Fruit fly (Drosophila melanogaster) whole organism, embryonic: ENCODE results near the gene Rpp30.

ENCODE experiments used
- Bgb ChIP-seq: fragments of 200-800 bp; sonication (Bioruptor generic); IDR thresholded peaks from 2 replicates; pipeline ENCODE4 v1.3.6; 2022; ENCODE audit warnings: missing biosample characterization, missing genetic modification characterization; ENCODE audit not compliant: partially characterized antibody
- CG11504 ChIP-seq: fragments of 200-800 bp; sonication (Bioruptor generic); optimal IDR thresholded peaks from 3 replicates; lab custom pipeline; 2019; ENCODE audit warnings: missing biosample characterization, mild to moderate bottlenecking, missing genetic modification characterization, moderate library complexity
- CG12659 ChIP-seq: fragments of 200-800 bp; sonication (Bioruptor generic); optimal IDR thresholded peaks from 3 replicates; lab custom pipeline; 2017; ENCODE audit warnings: mild to moderate bottlenecking, missing biosample characterization, missing genetic modification reagents, missing genetic modification characterization
- CG14710 ChIP-seq: fragments of 200-800 bp; sonication (Bioruptor generic); optimal IDR thresholded peaks from 3 replicates; lab custom pipeline; 2019; ENCODE audit warnings: missing biosample characterization, mild to moderate bottlenecking, missing genetic modification characterization, moderate library complexity
- CG15514 ChIP-seq: fragments of 200-800 bp; sonication (Bioruptor generic); optimal IDR thresholded peaks from 3 replicates; lab custom pipeline; 2017; ENCODE audit warnings: missing biosample characterization, missing genetic modification characterization, mild to moderate bottlenecking, moderate library complexity, missing genetic modification reagents
- CG15601 ChIP-seq: fragments of 200-800 bp; sonication (Bioruptor generic); optimal IDR thresholded peaks from 3 replicates; lab custom pipeline; 2019; ENCODE audit warnings: missing biosample characterization, mild to moderate bottlenecking, missing genetic modification characterization, moderate library complexity
- CG1603 ChIP-seq: fragments of 200-800 bp; sonication (Bioruptor generic); optimal IDR thresholded peaks from 2 replicates; lab custom pipeline; 2019; ENCODE audit warnings: missing biosample characterization, mild to moderate bottlenecking, missing genetic modification characterization, moderate library complexity
- CG2120 ChIP-seq: fragments of 200-800 bp; sonication (Bioruptor generic); optimal IDR thresholded peaks from 3 replicates; lab custom pipeline; 2016; ENCODE audit warnings: missing biosample characterization, missing genetic modification characterization
- CG32532 ChIP-seq: fragments of 200-800 bp; sonication (Bioruptor generic); IDR thresholded peaks from 2 replicates; pipeline ENCODE4 v1.3.6; 2022; ENCODE audit warnings: missing biosample characterization, missing genetic modification characterization
- CG33213 ChIP-seq: fragments of 200-800 bp; sonication (Bioruptor generic); optimal IDR thresholded peaks from 3 replicates; lab custom pipeline; 2016; ENCODE audit warnings: missing biosample characterization, missing genetic modification characterization
- CG34224 ChIP-seq: fragments of 200-800 bp; sonication (Bioruptor generic); IDR thresholded peaks from 3 replicates; pipeline ENCODE4 v1.3.6; 2022; ENCODE audit warnings: missing biosample characterization, missing genetic modification characterization; ENCODE audit not compliant: partially characterized antibody
- CG3838 ChIP-seq: fragments of 200-800 bp; sonication (Bioruptor generic); optimal IDR thresholded peaks from 3 replicates; lab custom pipeline; 2016; ENCODE audit warnings: missing biosample characterization, missing genetic modification characterization
- CG3847 ChIP-seq: fragments of 200-800 bp; sonication (Bioruptor generic); IDR thresholded peaks from 2 replicates; pipeline ENCODE4 v1.3.6; 2022; ENCODE audit warnings: missing biosample characterization, missing genetic modification characterization
- CG4617 ChIP-seq: fragments of 200-800 bp; sonication (Bioruptor generic); optimal IDR thresholded peaks from 3 replicates; lab custom pipeline; 2016; ENCODE audit warnings: missing biosample characterization, missing genetic modification characterization, borderline replicate concordance
- CG6272 ChIP-seq: fragments of 200-800 bp; sonication (Bioruptor generic); IDR thresholded peaks from 2 replicates; pipeline ENCODE4 v1.3.6; 2022; ENCODE audit warnings: missing biosample characterization, missing genetic modification characterization
- CG8924 ChIP-seq: fragments of 200-800 bp; optimal IDR thresholded peaks from 3 replicates; lab custom pipeline; 2019; ENCODE audit warnings: missing biosample characterization, mild to moderate bottlenecking, missing genetic modification characterization, moderate library complexity
- Dll ChIP-seq: fragments of 200-800 bp; sonication (Bioruptor generic); IDR thresholded peaks from 4 replicates; pipeline ENCODE4 v1.3.6; 2022; ENCODE audit warnings: missing biosample characterization, missing genetic modification characterization; ENCODE audit not compliant: partially characterized antibody
- Dp ChIP-seq: fragments of 200-800 bp; sonication (Bioruptor generic); optimal IDR thresholded peaks from 2 replicates; lab custom pipeline; 2018; ENCODE audit warnings: missing biosample characterization, mild to moderate bottlenecking, missing genetic modification characterization, moderate library complexity
- Ets97D ChIP-seq: fragments of 200-800 bp; sonication (Bioruptor generic); optimal IDR thresholded peaks from 3 replicates; lab custom pipeline; 2016; ENCODE audit warnings: missing biosample characterization, missing genetic modification characterization
- HLH4C ChIP-seq: fragments of 200-800 bp; sonication (Bioruptor generic); IDR thresholded peaks from 3 replicates; pipeline ENCODE4 v1.3.6; 2022; ENCODE audit warnings: missing biosample characterization, missing genetic modification characterization; ENCODE audit not compliant: partially characterized antibody
- HmgD ChIP-seq: fragments of 200-800 bp; sonication (Bioruptor generic); optimal IDR thresholded peaks from 3 replicates; lab custom pipeline; 2016; ENCODE audit warnings: missing biosample characterization, missing genetic modification characterization
- Lhr ChIP-seq: fragments of 200-800 bp; sonication (Bioruptor generic); optimal IDR thresholded peaks from 3 replicates; lab custom pipeline; 2017; ENCODE audit warnings: mild to moderate bottlenecking, missing biosample characterization, missing genetic modification reagents, missing genetic modification characterization
- MBD-R2 ChIP-seq: fragments of 200-800 bp; sonication (Bioruptor generic); IDR thresholded peaks from 2 replicates; pipeline ENCODE4 v1.3.6; 2022; ENCODE audit warnings: missing biosample characterization, missing genetic modification characterization
- MESR4 ChIP-seq: fragments of 200-800 bp; sonication (Bioruptor generic); optimal IDR thresholded peaks from 2 replicates; lab custom pipeline; 2018; ENCODE audit warnings: missing biosample characterization, mild to moderate bottlenecking, missing genetic modification characterization, moderate library complexity
- Max ChIP-seq: fragments of 200-800 bp; sonication (Bioruptor generic); optimal IDR thresholded peaks from 2 replicates; lab custom pipeline; 2016; ENCODE audit warnings: missing biosample characterization, mild to moderate bottlenecking, missing genetic modification characterization
- Myb ChIP-seq: fragments of 200-800 bp; sonication (Bioruptor generic); optimal IDR thresholded peaks from 2 replicates; lab custom pipeline; 2016; ENCODE audit warnings: missing biosample characterization, missing genetic modification characterization
- Opbp ChIP-seq: fragments of 200-800 bp; sonication (Bioruptor generic); IDR thresholded peaks from 3 replicates; pipeline ENCODE4 v1.3.6; 2022; ENCODE audit warnings: missing biosample characterization, missing genetic modification characterization; ENCODE audit not compliant: partially characterized antibody
- Pdp1 ChIP-seq, 2 experiments: fragments of 200-800 bp; sonication (Bioruptor generic); optimal IDR thresholded peaks; 3 replicates each; lab custom pipeline; 2016; ENCODE audit warnings: missing biosample characterization in 2 of 2, missing genetic modification characterization in 2 of 2, mild to moderate bottlenecking in 1 of 2, moderate library complexity in 1 of 2
- Scr ChIP-seq: fragments of 200-800 bp; sonication (Bioruptor generic); IDR thresholded peaks from 2 replicates; pipeline ENCODE4 v1.3.6; 2022; ENCODE audit warnings: missing biosample characterization, missing genetic modification characterization; ENCODE audit not compliant: partially characterized antibody
- Sin3A ChIP-seq: fragments of >200 bp; optimal IDR thresholded peaks from 2 replicates; lab custom pipeline; 2018
- Vsx1 ChIP-seq: fragments of 200-800 bp; sonication (Bioruptor generic); optimal IDR thresholded peaks from 2 replicates; lab custom pipeline; 2017; ENCODE audit warnings: missing biosample characterization, mild to moderate bottlenecking, missing genetic modification characterization, missing genetic modification reagents
- YL-1 ChIP-seq: fragments of 200-800 bp; sonication (Bioruptor generic); optimal IDR thresholded peaks from 3 replicates; lab custom pipeline; 2017; ENCODE audit warnings: missing biosample characterization, mild to moderate bottlenecking, missing genetic modification characterization
- amos ChIP-seq: fragments of 200-800 bp; sonication (Bioruptor generic); IDR thresholded peaks from 2 replicates; pipeline ENCODE4 v1.3.6; 2022; ENCODE audit warnings: missing biosample characterization, missing genetic modification characterization; ENCODE audit not compliant: partially characterized antibody
- bbx ChIP-seq: fragments of 200-800 bp; sonication (Bioruptor generic); IDR thresholded peaks from 2 replicates; pipeline ENCODE4 v1.3.6; 2022; ENCODE audit warnings: missing biosample characterization, missing genetic modification characterization; ENCODE audit not compliant: partially characterized antibody
- dan ChIP-seq: fragments of 200-800 bp; sonication (Bioruptor generic); IDR thresholded peaks from 2 replicates; pipeline ENCODE4 v1.3.6; 2022; ENCODE audit warnings: missing biosample characterization, missing genetic modification characterization
- dm ChIP-seq: fragments of 200-800 bp; sonication (Bioruptor generic); optimal IDR thresholded peaks from 3 replicates; lab custom pipeline; 2016; ENCODE audit warnings: missing biosample characterization, missing genetic modification characterization
- gfzf ChIP-seq: fragments of 200-800 bp; sonication (Bioruptor generic); optimal IDR thresholded peaks from 2 replicates; lab custom pipeline; 2016; ENCODE audit warnings: missing biosample characterization, mild to moderate bottlenecking, missing genetic modification characterization, moderate library complexity
- gro ChIP-seq: fragments of 200-800 bp; sonication (Bioruptor generic); optimal IDR thresholded peaks from 2 replicates; lab custom pipeline; 2016; ENCODE audit warnings: missing biosample characterization, missing genetic modification characterization
- inv ChIP-seq: fragments of 200-800 bp; sonication (Bioruptor generic); IDR thresholded peaks from 2 replicates; pipeline ENCODE4 v1.3.6; 2022; ENCODE audit warnings: missing biosample characterization, missing genetic modification characterization; ENCODE audit not compliant: partially characterized antibody
- prd ChIP-seq, 3 experiments: fragments of >200 bp in 2 of 3; fragments of 200-800 bp in 1 of 3; sonication (Bioruptor generic) in 1 of 3; optimal IDR thresholded peaks in 2 of 3; IDR thresholded peaks in 1 of 3; 2 replicates in 2 of 3; 3 replicates in 1 of 3; pipeline versions ENCODE4 v1.3.6 to Lab custom; 2017 to 2022; ENCODE audit warnings: missing biosample characterization in 1 of 3, missing genetic modification characterization in 1 of 3
- pzg ChIP-seq: fragments of 200-800 bp; sonication (Bioruptor generic); optimal IDR thresholded peaks from 3 replicates; lab custom pipeline; 2018; ENCODE audit warnings: missing biosample characterization, mild to moderate bottlenecking, missing genetic modification characterization, moderate library complexity
- scrt ChIP-seq: fragments of 200-800 bp; sonication (Bioruptor generic); optimal IDR thresholded peaks from 2 replicates; lab custom pipeline; 2018; ENCODE audit warnings: missing biosample characterization, mild to moderate bottlenecking, missing genetic modification characterization, moderate library complexity
- sim ChIP-seq: fragments of 200-800 bp; sonication (Bioruptor generic); IDR thresholded peaks from 2 replicates; pipeline ENCODE4 v1.3.6; 2022; ENCODE audit warnings: missing biosample characterization, missing genetic modification characterization
- sqz ChIP-seq: fragments of 200-800 bp; sonication (Bioruptor generic); optimal IDR thresholded peaks from 3 replicates; lab custom pipeline; 2018; ENCODE audit warnings: missing biosample characterization, mild to moderate bottlenecking, missing genetic modification characterization
- trem ChIP-seq: fragments of 200-800 bp; optimal IDR thresholded peaks from 3 replicates; lab custom pipeline; 2019; ENCODE audit warnings: missing biosample characterization, mild to moderate bottlenecking, missing genetic modification characterization, moderate library complexity
- wek ChIP-seq: fragments of 200-800 bp; sonication (Bioruptor generic); optimal IDR thresholded peaks from 3 replicates; lab custom pipeline; 2018; ENCODE audit warnings: missing biosample characterization, mild to moderate bottlenecking, missing genetic modification characterization, moderate library complexity
- zen2 ChIP-seq: fragments of 200-800 bp; sonication (Bioruptor generic); IDR thresholded peaks from 3 replicates; pipeline ENCODE4 v1.3.6; 2022; ENCODE audit warnings: missing biosample characterization, missing genetic modification characterization; ENCODE audit not compliant: partially characterized antibody

Rpp30 gene

DNA sequence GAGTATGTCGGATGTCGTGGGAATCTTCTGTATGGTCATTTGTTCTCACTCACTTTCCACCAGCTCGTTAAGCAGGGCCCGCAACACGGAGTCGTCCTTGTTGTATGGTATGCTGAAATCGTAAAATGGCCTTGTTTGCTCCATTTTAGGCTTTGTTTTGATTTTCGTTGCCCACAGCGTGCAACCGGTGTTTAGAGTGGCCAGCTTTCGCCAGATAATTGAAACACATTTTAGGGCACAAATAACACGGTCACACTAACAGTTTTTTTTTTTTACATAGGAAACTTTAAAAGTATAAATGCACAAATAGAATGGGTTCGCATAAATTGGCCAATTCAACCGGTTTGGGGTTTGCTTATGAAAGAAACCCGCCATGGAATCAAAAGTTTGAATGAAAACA, at the start of gene Rpp30:
TSS of gene Rpp30 (minus strand) at position 200 of the 400 bp plus-strand sequence.
- no peak for TF ChIP-seq inv (GFP tag; lab: Robert Waterston, UW)
- no peak for TF ChIP-seq dan (GFP tag; lab: Robert Waterston, UW)
- TF ChIP-seq CG3838 = no peak
- peak; percentile 59; the same call in 2 of the 3 replicates for TF ChIP-seq Opbp (GFP tag; lab: Robert Waterston, UW)
- peak; percentile 67 for TF ChIP-seq Ets97D (GFP tag; lab: Kevin White, UChicago)
- TF ChIP-seq CG3847 = peak; percentile 65
- TF ChIP-seq CG34224 = 0 out of 3 replicates have a peak, but pooled peaks have one; percentile 20
- TF ChIP-seq MBD-R2 = peak; percentile 95
- peak; percentile 58 for TF ChIP-seq pzg (GFP tag; lab: Kevin White, UChicago)
- peak; percentile 59 for TF ChIP-seq Dp (GFP tag; lab: Kevin White, UChicago)
- TF ChIP-seq Bgb = peak; percentile 34; the same call in 1 of the 2 replicates
- TF ChIP-seq trem (tag; lab: Kevin White, UChicago) = peak; percentile 10
- TF ChIP-seq Pdp1 (GFP tag; optimal IDR thresholded peaks at IDR 0.05; lab: Kevin White, UChicago) = peak in 1 of 2 experiments; percentile 9
- TF ChIP-seq Sin3A = peak; percentile 43
- TF ChIP-seq HLH4C = 0 out of 3 replicates have a peak, but pooled peaks have one; percentile 28
- peak; percentile 60 for TF ChIP-seq Max (GFP tag; lab: Kevin White, UChicago)
- peak; percentile 40 for TF ChIP-seq CG4617
- peak; percentile 89 for TF ChIP-seq dm (GFP tag; lab: Kevin White, UChicago)
- peak; percentile 36 for TF ChIP-seq CG15514 (GFP tag; lab: Kevin White, UChicago)
- no peak for TF ChIP-seq wek (GFP tag; lab: Kevin White, UChicago)
- peak; percentile 92 for TF ChIP-seq gfzf
- peak; percentile 27; the same call in 1 of the 2 replicates for TF ChIP-seq amos (GFP tag; lab: Robert Waterston, UW)
- peak; percentile 14 for TF ChIP-seq HmgD (GFP tag; lab: Kevin White, UChicago)
- TF ChIP-seq scrt = peak; percentile 95
- no peak for TF ChIP-seq prd (optimal IDR thresholded peaks at IDR 0.05; lab: Kevin White, UChicago)
- no peak for TF ChIP-seq prd (GFP tag; IDR thresholded peaks at IDR 0.05; lab: Robert Waterston, UW)
- TF ChIP-seq Myb (GFP tag; lab: Kevin White, UChicago) = peak; percentile 69
- peak; percentile 10 for TF ChIP-seq CG33213
- TF ChIP-seq MESR4 (GFP tag; lab: Kevin White, UChicago) = peak; percentile 45
- TF ChIP-seq CG32532 (GFP tag; lab: Robert Waterston, UW) = no peak
- TF ChIP-seq sim = no peak
- peak; percentile 49; the same call in 2 of the 4 replicates for TF ChIP-seq Dll
- peak; percentile 43 for TF ChIP-seq gro (GFP tag; lab: Kevin White, UChicago)
- peak; percentile 28 for TF ChIP-seq CG14710 (tag; lab: Kevin White, UChicago)
- TF ChIP-seq CG15601 (tag; lab: Kevin White, UChicago) = peak; percentile 53
- TF ChIP-seq bbx = peak; percentile 14; the same call in 1 of the 2 replicates
- TF ChIP-seq sqz = peak; percentile 97
- TF ChIP-seq CG6272 (GFP tag; lab: Robert Waterston, UW) = no peak
- TF ChIP-seq CG11504 = peak; percentile 22
- TF ChIP-seq CG8924 (tag; lab: Kevin White, UChicago) = no peak
- TF ChIP-seq YL-1 (GFP tag; lab: Kevin White, UChicago) = peak; percentile 80
- no peak for TF ChIP-seq Vsx1
- peak; percentile 22; the same call in 1 of the 2 replicates for TF ChIP-seq Scr (GFP tag; lab: Robert Waterston, UW)
- peak; percentile 61 for TF ChIP-seq Lhr
- peak; percentile 1 for TF ChIP-seq CG1603 (tag; lab: Kevin White, UChicago)
- TF ChIP-seq CG12659 (GFP tag; lab: Kevin White, UChicago) = peak; percentile 56
- 0 out of 3 replicates have a peak, but pooled peaks have one; percentile 3 for TF ChIP-seq zen2 (GFP tag; lab: Robert Waterston, UW)
- no peak for TF ChIP-seq CG2120
